Fruit fly (Drosophila melanogaster) whole organism, pupa: ENCODE results near the gene wfs1.

Experiments used
- CG10348 ChIP-seq: fragments of 200-800 bp; sonication (Bioruptor generic); IDR thresholded peaks from 2 replicates; pipeline ENCODE4 v1.3.6; 2022; ENCODE audit warnings: missing biosample characterization, missing genetic modification characterization
- CG12605 ChIP-seq: fragments of 200-800 bp; sonication (Bioruptor generic); IDR thresholded peaks from 2 replicates; pipeline ENCODE4 v1.3.6; 2022; ENCODE audit warnings: missing biosample characterization, missing genetic modification characterization
- CG13204 ChIP-seq: fragments of 200-800 bp; sonication (Bioruptor generic); optimal IDR thresholded peaks from 2 replicates; lab custom pipeline; 2018; ENCODE audit warnings: missing biosample characterization, mild to moderate bottlenecking, missing genetic modification characterization, moderate library complexity
- CG14655 ChIP-seq: fragments of 200-800 bp; sonication (Bioruptor generic); optimal IDR thresholded peaks from 3 replicates; lab custom pipeline; 2017; ENCODE audit warnings: mild to moderate bottlenecking, missing biosample characterization, missing genetic modification reagents, missing genetic modification characterization
- CG15710 ChIP-seq: fragments of 200-800 bp; sonication (Bioruptor generic); optimal IDR thresholded peaks from 2 replicates; lab custom pipeline; 2018; ENCODE audit warnings: missing biosample characterization, mild to moderate bottlenecking, missing genetic modification characterization, moderate library complexity
- CG17806 ChIP-seq: fragments of 200-800 bp; sonication (Bioruptor generic); optimal IDR thresholded peaks from 2 replicates; lab custom pipeline; 2018; ENCODE audit warnings: missing biosample characterization, mild to moderate bottlenecking, missing genetic modification characterization, moderate library complexity
- CG32121 ChIP-seq: fragments of 200-800 bp; sonication (Bioruptor generic); IDR thresholded peaks from 2 replicates; pipeline ENCODE4 v1.3.6; 2022; ENCODE audit warnings: missing biosample characterization, missing genetic modification characterization
- CG34367 ChIP-seq: fragments of 200-800 bp; sonication (Bioruptor generic); optimal IDR thresholded peaks from 2 replicates; lab custom pipeline; 2018; ENCODE audit warnings: missing biosample characterization, mild to moderate bottlenecking, missing genetic modification characterization
- CG4496 ChIP-seq: fragments of 200-800 bp; sonication (Bioruptor generic); IDR thresholded peaks from 3 replicates; pipeline ENCODE4 v1.3.6; 2022; ENCODE audit warnings: missing biosample characterization, missing genetic modification characterization
- CG8159 ChIP-seq: fragments of 200-800 bp; sonication (Bioruptor generic); optimal IDR thresholded peaks from 3 replicates; lab custom pipeline; 2018; ENCODE audit warnings: missing biosample characterization, mild to moderate bottlenecking, missing genetic modification characterization, moderate library complexity
- CG8301 ChIP-seq: fragments of 200-800 bp; sonication (Bioruptor generic); optimal IDR thresholded peaks from 2 replicates; lab custom pipeline; 2018; ENCODE audit warnings: missing biosample characterization, mild to moderate bottlenecking, missing genetic modification characterization
- CG9948 ChIP-seq: fragments of 200-800 bp; sonication (Bioruptor generic); optimal IDR thresholded peaks from 2 replicates; lab custom pipeline; 2018; ENCODE audit warnings: missing biosample characterization, mild to moderate bottlenecking, missing genetic modification characterization, moderate library complexity
- D1 ChIP-seq: fragments of 200-800 bp; sonication (Bioruptor generic); optimal IDR thresholded peaks from 2 replicates; lab custom pipeline; 2018; ENCODE audit warnings: missing biosample characterization, mild to moderate bottlenecking, missing genetic modification characterization, moderate library complexity
- EcR ChIP-seq: fragments of 200-800 bp; sonication (Bioruptor generic); optimal IDR thresholded peaks from 3 replicates; lab custom pipeline; 2019; ENCODE audit warnings: missing biosample characterization, missing genetic modification characterization, mild to moderate bottlenecking, moderate library complexity, missing genetic modification reagents
- Ets98B ChIP-seq: fragments of 200-800 bp; sonication (Bioruptor generic); IDR thresholded peaks from 2 replicates; pipeline ENCODE4 v1.3.6; 2022; ENCODE audit warnings: missing biosample characterization, missing genetic modification characterization
- Pif1A ChIP-seq: fragments of 200-800 bp; sonication (Bioruptor generic); optimal IDR thresholded peaks from 3 replicates; lab custom pipeline; 2016; ENCODE audit warnings: missing biosample characterization, missing genetic modification characterization
- Pif1B ChIP-seq: fragments of 200-800 bp; sonication (Bioruptor generic); optimal IDR thresholded peaks from 3 replicates; lab custom pipeline; 2016; ENCODE audit warnings: missing biosample characterization, missing genetic modification characterization
- Snoo ChIP-seq: fragments of 200-800 bp; sonication (Bioruptor generic); optimal IDR thresholded peaks from 3 replicates; lab custom pipeline; 2017; ENCODE audit warnings: missing biosample characterization, mild to moderate bottlenecking, missing genetic modification characterization, inconsistent platforms
- fd96Ca ChIP-seq: fragments of 200-800 bp; sonication (Bioruptor generic); IDR thresholded peaks from 3 replicates; pipeline ENCODE4 v1.3.6; 2022; ENCODE audit warnings: missing biosample characterization, missing genetic modification characterization
- gl ChIP-seq: fragments of 200-800 bp; sonication (Bioruptor generic); optimal IDR thresholded peaks from 2 replicates; lab custom pipeline; 2018; ENCODE audit warnings: missing biosample characterization, mild to moderate bottlenecking, missing genetic modification characterization
- rn ChIP-seq: fragments of 200-800 bp; sonication (Bioruptor generic); IDR thresholded peaks from 2 replicates; pipeline ENCODE4 v1.3.6; 2022; ENCODE audit warnings: missing biosample characterization, missing genetic modification characterization

The wfs1 gene

DNA sequence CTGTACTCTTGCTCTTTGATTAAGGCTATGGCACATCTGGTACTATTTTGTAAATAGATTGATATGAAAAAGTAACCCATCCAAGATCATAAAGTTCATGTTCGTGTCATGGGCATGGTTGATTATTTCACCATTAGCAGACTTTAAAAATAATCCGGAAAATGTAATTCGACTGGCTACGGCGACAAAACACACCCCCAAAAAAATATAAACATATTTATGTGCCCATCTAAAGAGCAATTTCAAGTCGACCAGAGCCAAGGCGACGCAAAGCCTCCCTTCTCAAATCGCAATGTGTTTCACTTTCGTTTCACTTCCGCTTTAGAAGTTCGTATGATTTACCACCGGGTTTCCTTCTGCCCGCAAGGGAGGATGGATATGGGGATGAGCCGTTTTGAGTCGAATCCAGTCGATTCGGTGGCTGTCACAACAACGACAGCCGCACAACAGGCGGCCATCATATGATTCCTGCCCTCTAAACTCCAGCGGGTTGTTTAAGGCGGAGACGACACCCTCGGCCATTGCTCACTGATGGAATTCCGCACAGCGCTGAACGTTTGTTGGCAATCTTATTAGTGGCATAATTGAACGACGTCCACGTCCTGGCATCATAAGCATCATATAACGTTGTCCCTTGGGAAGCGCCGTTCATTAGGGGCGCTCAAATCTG, 28.9 kb upstream of the wfs1 start:
- TF ChIP-seq CG14655 (GFP tag; lab: Kevin White, UChicago): no peak
- TF ChIP-seq CG32121: no peak
- TF ChIP-seq CG4496: no peak
- no peak for TF ChIP-seq CG8159
- no peak for TF ChIP-seq gl (tag; lab: Kevin White, UChicago)
- TF ChIP-seq CG10348: no peak

DNA sequence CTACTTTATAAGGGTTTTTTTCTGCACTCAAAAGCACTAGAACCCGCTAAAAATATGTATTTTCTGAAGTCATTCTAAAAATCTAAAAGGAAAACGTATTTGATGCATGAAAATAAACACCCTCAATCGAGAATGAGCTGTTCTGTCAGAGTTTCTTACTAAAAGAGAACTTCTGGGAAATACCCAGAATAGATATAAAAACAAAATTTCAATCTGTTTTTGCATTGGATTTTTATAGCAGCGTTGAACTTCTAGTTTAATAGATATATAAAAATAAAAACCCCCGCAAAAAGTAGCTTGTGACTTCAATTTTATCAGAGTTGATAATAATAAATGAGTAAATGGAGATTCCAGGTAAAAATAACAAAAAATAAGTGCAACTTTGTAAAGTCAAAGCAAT, 28.2 kb upstream of the wfs1 start:
- TF ChIP-seq CG9948 (tag; lab: Kevin White, UChicago): no peak
- no peak for TF ChIP-seq Snoo (tag; lab: Kevin White, UChicago)
- TF ChIP-seq CG34367 (tag; lab: Kevin White, UChicago): no peak
- no peak for TF ChIP-seq CG15710
- TF ChIP-seq CG17806: no peak
- TF ChIP-seq EcR (GFP tag; lab: Kevin White, UChicago): no peak
- no peak for TF ChIP-seq CG8159
- no peak for TF ChIP-seq Ets98B
- no peak for TF ChIP-seq CG14655 (GFP tag; lab: Kevin White, UChicago)
- TF ChIP-seq CG8301 (tag; lab: Kevin White, UChicago): no peak
- TF ChIP-seq rn (GFP tag; lab: Robert Waterston, UW): no peak
- no peak for TF ChIP-seq gl (tag; lab: Kevin White, UChicago)
- no peak for TF ChIP-seq fd96Ca (GFP tag; lab: Robert Waterston, UW)
- TF ChIP-seq Pif1B (GFP tag; lab: Kevin White, UChicago): no peak
- TF ChIP-seq CG32121: no peak
- TF ChIP-seq CG12605 (GFP tag; lab: Robert Waterston, UW): no peak
- no peak for TF ChIP-seq D1 (tag; lab: Kevin White, UChicago)
- TF ChIP-seq CG4496: no peak

- no peak for TF ChIP-seq rn (GFP tag; lab: Robert Waterston, UW)
- TF ChIP-seq Ets98B: no peak
- no peak for TF ChIP-seq Snoo (tag; lab: Kevin White, UChicago)
- no peak for TF ChIP-seq CG17806
- no peak for TF ChIP-seq CG12605 (GFP tag; lab: Robert Waterston, UW)
- no peak for TF ChIP-seq CG13204 (GFP tag; lab: Kevin White, UChicago)
- no peak for TF ChIP-seq CG14655 (GFP tag; lab: Kevin White, UChicago)
- TF ChIP-seq EcR (GFP tag; lab: Kevin White, UChicago): no peak
- TF ChIP-seq CG4496: no peak
- TF ChIP-seq gl (tag; lab: Kevin White, UChicago): no peak
- TF ChIP-seq CG9948 (tag; lab: Kevin White, UChicago): no peak
Measured at dm6 chr3R:22717863-22718262, 27.7 kb upstream of the wfs1 start.

DNA sequence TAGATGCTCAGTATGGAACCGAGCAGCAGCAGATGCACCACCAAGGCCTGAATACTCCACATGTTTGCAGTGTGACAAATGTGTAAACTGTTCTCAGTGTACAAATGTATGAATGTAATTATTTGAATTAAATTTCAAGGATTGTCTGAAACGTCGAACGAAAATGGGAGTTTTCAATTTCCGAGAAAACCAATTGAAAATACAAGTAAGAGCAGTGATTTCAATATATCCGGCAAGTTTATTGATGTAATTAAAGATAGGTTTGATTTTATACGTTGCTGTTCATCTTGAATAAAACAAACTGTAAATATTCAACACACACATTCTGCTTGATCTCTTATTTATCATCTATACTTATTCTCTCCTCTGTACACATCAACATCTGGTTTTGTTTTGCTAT, 20.5 kb upstream of the wfs1 start, which contains the start of gene CG4907:
CG4907 (minus strand) TSS at position 101 of the 400 bp plus-strand sequence.
- TF ChIP-seq CG32121: no peak
- TF ChIP-seq Pif1B (GFP tag; lab: Kevin White, UChicago): no peak
- no peak for TF ChIP-seq CG4496
- no peak for TF ChIP-seq CG15710
- no peak for TF ChIP-seq rn (GFP tag; lab: Robert Waterston, UW)
- TF ChIP-seq gl (tag; lab: Kevin White, UChicago): no peak
- no peak for TF ChIP-seq D1 (tag; lab: Kevin White, UChicago)
- TF ChIP-seq fd96Ca (GFP tag; lab: Robert Waterston, UW): no peak
- TF ChIP-seq CG10348: no peak
- TF ChIP-seq CG34367 (tag; lab: Kevin White, UChicago): no peak
- TF ChIP-seq Ets98B: no peak
- no peak for TF ChIP-seq CG8159
- no peak for TF ChIP-seq Pif1A (GFP tag; lab: Kevin White, UChicago)
- TF ChIP-seq CG9948 (tag; lab: Kevin White, UChicago): no peak
- TF ChIP-seq EcR (GFP tag; lab: Kevin White, UChicago): no peak
- TF ChIP-seq Snoo (tag; lab: Kevin White, UChicago): no peak

DNA sequence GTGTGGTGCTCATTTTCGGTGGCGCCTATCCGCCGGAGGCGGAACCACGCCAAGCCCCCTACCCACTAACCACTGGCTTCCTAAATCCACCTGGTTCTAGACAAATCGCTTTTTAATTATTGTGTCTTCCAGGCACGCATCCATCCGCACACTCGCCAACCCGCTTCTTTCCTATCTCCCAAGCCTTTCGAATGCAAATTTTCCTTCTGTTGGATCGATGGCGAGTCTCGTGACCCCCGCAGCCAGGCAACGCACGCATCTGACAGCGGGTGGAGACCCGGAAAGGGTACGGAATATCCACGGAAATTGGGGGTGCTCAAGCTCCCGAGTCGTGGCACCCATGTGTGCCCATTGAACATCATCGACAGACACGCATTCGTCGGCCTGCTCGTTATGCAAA, 17.0 kb upstream of the wfs1 start, which contains the start of gene CG13842:
CG13842 (minus strand) TSS at position 101 of the 400 bp plus-strand sequence.
- TF ChIP-seq CG15710: no peak
- TF ChIP-seq CG17806: no peak
- no peak for TF ChIP-seq CG12605 (GFP tag; lab: Robert Waterston, UW)
- TF ChIP-seq CG8301 (tag; lab: Kevin White, UChicago): no peak
- no peak for TF ChIP-seq CG8159
- no peak for TF ChIP-seq EcR (GFP tag; lab: Kevin White, UChicago)
- TF ChIP-seq Pif1B (GFP tag; lab: Kevin White, UChicago): no peak
- TF ChIP-seq CG13204 (GFP tag; lab: Kevin White, UChicago): no peak
- no peak for TF ChIP-seq CG10348
- TF ChIP-seq Ets98B: no peak
- no peak for TF ChIP-seq rn (GFP tag; lab: Robert Waterston, UW)
- TF ChIP-seq Snoo (tag; lab: Kevin White, UChicago): no peak
- no peak for TF ChIP-seq CG9948 (tag; lab: Kevin White, UChicago)
- no peak for TF ChIP-seq CG4496
- TF ChIP-seq, all 21 proteins: peak for 0

dm6 chr3R:22701793-22702192, 11.6 kb upstream of the wfs1 start, which contains the start of the genes CG6972 and CCAP:
CG6972 (plus strand) TSS chr3R:22702007.
CCAP (minus strand) TSS chr3R:22702084.
- TF ChIP-seq CG32121 (0 out of 2 replicates have a peak, but pooled peaks have one; percentile 28), EcR (GFP tag; lab: Kevin White, UChicago) (no peak), CG17806 (no peak)
